Worm (Caenorhabditis elegans) whole organism, L4/young adult: ENCODE measurements around the gene ssup-72.

ENCODE experiments used
- W03F9.2 ChIP-seq: fragments of 150-350 bp; optimal IDR thresholded peaks from 2 replicates; lab custom pipeline; 2014; ENCODE audit warnings: missing biosample characterization, missing genetic modification characterization
- dao-5 ChIP-seq: sonication (generic microtip); optimal IDR thresholded peaks from 2 replicates; lab custom pipeline; 2016; ENCODE audit warnings: missing genotype, missing genetic modification characterization, moderate library complexity, missing compliant biosample characterization
- him-1 ChIP-seq: sonication (generic microtip); optimal IDR thresholded peaks from 2 replicates; lab custom pipeline; 2016; ENCODE audit warnings: missing genotype, missing genetic modification reagents, missing genetic modification characterization, missing compliant biosample characterization

ce11 chrII:6764734-6765133 is 11.7 kb upstream of the ssup-72 start, which contains the start of gene nlp-50:
- no peak for TF ChIP-seq him-1 (tag; lab: Kevin White, UChicago)
- no peak for TF ChIP-seq W03F9.2 (tag; lab: Kevin White, UChicago)
- no peak for TF ChIP-seq dao-5 (tag; lab: Kevin White, UChicago)
